Fruit fly (Drosophila melanogaster): ENCODE data around the gene CG32547.

DNA sequence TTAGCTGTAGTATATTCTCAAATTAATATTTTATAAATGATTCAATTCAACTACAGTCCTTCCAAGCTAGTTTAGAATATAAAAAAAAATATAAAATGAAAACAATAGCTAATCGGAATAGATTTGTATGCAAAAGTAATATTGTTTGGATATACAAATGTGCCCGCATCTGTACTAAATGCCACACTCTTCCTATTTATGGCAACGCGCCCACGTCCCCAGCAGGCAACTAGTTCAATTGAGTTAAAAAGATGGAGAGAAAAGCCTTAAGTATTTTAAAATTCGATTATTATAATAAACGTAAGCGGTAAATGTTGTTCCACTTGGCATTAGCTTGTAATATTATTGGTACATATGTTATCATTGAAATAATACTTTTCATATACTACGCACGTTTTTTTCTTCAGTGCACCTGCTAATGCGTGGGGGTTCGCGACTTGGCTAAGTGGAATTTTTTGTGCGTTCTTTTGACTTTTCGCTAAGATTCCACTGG, 73.7 kb downstream of the CG32547 start:
- no peak for TF ChIP-seq fd85E (GFP tag; optimal IDR thresholded peaks at IDR 0.05)
- peak; percentile 9; the same call in 1 of the 2 replicates for TF ChIP-seq Gug (GFP tag; IDR thresholded peaks at IDR 0.05)

Data from whole organism, prepupa.